Fruit fly (Drosophila melanogaster): ENCODE results near the gene Burs.

DNA sequence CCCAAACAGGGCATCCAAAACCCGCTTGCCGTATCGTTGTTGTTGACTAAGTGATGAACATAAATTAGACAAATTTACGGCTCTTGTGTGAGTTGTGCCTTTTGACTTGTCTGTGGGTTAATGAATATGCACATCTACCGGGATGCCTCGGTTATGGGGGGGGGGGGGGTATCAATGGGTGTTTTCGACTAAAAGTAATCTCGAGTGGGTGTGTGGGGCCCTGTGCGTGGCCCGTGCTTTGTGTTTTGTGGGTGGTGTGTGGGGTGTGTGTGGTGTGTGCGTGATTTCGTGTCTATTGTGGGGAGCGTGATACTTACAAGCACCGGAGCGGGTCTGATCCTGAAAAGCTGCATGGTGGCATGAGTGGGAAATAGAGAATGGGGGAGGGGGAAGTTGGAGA is 21.1 kb downstream of the Burs start:
- TF ChIP-seq h (optimal IDR thresholded peaks at IDR 0.05) = no peak
- no peak for TF ChIP-seq CG14965 (GFP tag; optimal IDR thresholded peaks at IDR 0.05; ENCODE audit: borderline replicate concordance)
- TF ChIP-seq da (GFP tag; optimal IDR thresholded peaks at IDR 0.05) = no peak
- TF ChIP-seq Xbp1 (GFP tag; optimal IDR thresholded peaks at IDR 0.05) = no peak
- TF ChIP-seq CG6683 (GFP tag; optimal IDR thresholded peaks at IDR 0.05) = no peak
- TF ChIP-seq D19A (tag; optimal IDR thresholded peaks at IDR 0.05) = no peak
- no peak for TF ChIP-seq sens-2 (GFP tag; IDR thresholded peaks at IDR 0.05)
- no peak for TF ChIP-seq CG8765 (GFP tag; IDR thresholded peaks at IDR 0.05)
- no peak for TF ChIP-seq CG12104 (GFP tag; optimal IDR thresholded peaks at IDR 0.05)
- TF ChIP-seq Adf1 (GFP tag; IDR thresholded peaks at IDR 0.05) = no peak
